Worm (Caenorhabditis elegans) whole organism, mixed stage, embryonic: ENCODE measurements around the gene mltn-11.

Experiments used
- ceh-39 ChIP-seq: fragments of 150-350 bp; optimal IDR thresholded peaks from 2 replicates; lab custom pipeline; 2014; ENCODE audit warnings: missing biosample characterization, missing genetic modification characterization
- lin-13 ChIP-seq: fragments of 150-350 bp; optimal IDR thresholded peaks from 2 replicates; lab custom pipeline; 2014; ENCODE audit warnings: missing biosample characterization, missing genetic modification characterization
- pha-4 ChIP-seq: fragments of 150-350 bp; optimal IDR thresholded peaks from 2 replicates; lab custom pipeline; 2018; ENCODE audit warnings: missing biosample characterization, missing genetic modification reagents, missing genetic modification characterization

DNA sequence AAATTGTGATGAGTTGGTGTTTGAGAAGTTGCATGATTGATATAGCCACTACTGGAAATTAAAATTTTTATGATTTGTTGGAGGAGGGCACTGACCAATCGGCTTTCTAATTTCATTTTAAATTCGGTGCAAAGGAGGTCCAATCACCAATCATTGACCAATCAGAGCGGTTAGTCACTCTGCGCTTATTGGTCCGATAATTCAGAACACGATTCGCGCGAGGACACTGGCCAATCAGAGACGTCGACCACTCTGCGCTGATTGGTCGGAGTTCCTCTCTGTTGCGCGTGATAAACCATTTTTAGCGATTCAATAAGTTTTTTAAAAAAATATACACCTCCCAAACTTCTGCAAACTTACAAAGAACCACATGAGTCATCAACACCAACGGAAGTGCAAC, 36.2 kb upstream of the mltn-11 start:
- no peak for TF ChIP-seq ceh-39
- TF ChIP-seq lin-13, result no peak
- no peak for TF ChIP-seq pha-4 (tag; lab: Kevin White, UChicago)
